Worm (Caenorhabditis elegans) whole organism, late embryonic: ENCODE results near the gene T24E12.13.

ENCODE experiments used
- ama-1 ChIP-seq: fragments of 150-350 bp; optimal IDR thresholded peaks from 2 replicates; lab custom pipeline; 2014
- che-1 ChIP-seq: sonication (generic microtip); optimal IDR thresholded peaks from 2 replicates; lab custom pipeline; 2016; ENCODE audit warnings: mild to moderate bottlenecking, missing genetic modification characterization, missing compliant biosample characterization
- elt-2 ChIP-seq: sonication (generic microtip); optimal IDR thresholded peaks from 2 replicates; lab custom pipeline; 2016; ENCODE audit warnings: missing genetic modification reagents, missing genetic modification characterization, missing compliant biosample characterization
- fkh-6 ChIP-seq: sonication (generic microtip); optimal IDR thresholded peaks from 2 replicates; lab custom pipeline; 2016; ENCODE audit warnings: missing genetic modification characterization, missing compliant biosample characterization
- hlh-8 ChIP-seq: sonication (generic microtip); optimal IDR thresholded peaks from 2 replicates; lab custom pipeline; 2016; ENCODE audit warnings: missing genotype, missing genetic modification characterization, missing compliant biosample characterization
- lin-11 ChIP-seq: fragments of 200-800 bp; sonication (Bioruptor generic); optimal IDR thresholded peaks from 2 replicates; lab custom pipeline; 2018; ENCODE audit warnings: mild to moderate bottlenecking, missing genetic modification characterization, missing compliant biosample characterization
- madf-2 ChIP-seq: sonication (generic microtip); optimal IDR thresholded peaks from 2 replicates; lab custom pipeline; 2017; ENCODE audit warnings: missing genetic modification characterization, missing compliant biosample characterization
- nfya-1 ChIP-seq: sonication (generic microtip); optimal IDR thresholded peaks from 2 replicates; lab custom pipeline; 2017; ENCODE audit warnings: missing genetic modification characterization, mild to moderate bottlenecking, missing compliant biosample characterization, antibody characterized with exemption, moderate library complexity
- pqm-1 ChIP-seq: sonication (generic microtip); optimal IDR thresholded peaks from 2 replicates; lab custom pipeline; 2016; ENCODE audit warnings: missing genetic modification characterization, missing compliant biosample characterization
- rnt-1 ChIP-seq: sonication (generic microtip); optimal IDR thresholded peaks from 2 replicates; lab custom pipeline; 2016; ENCODE audit warnings: missing genetic modification characterization, missing compliant biosample characterization
- unc-42 ChIP-seq: sonication (generic microtip); optimal IDR thresholded peaks from 2 replicates; lab custom pipeline; 2016; ENCODE audit warnings: missing genotype, missing genetic modification characterization, missing compliant biosample characterization
- unc-55 ChIP-seq: sonication (generic microtip); optimal IDR thresholded peaks from 2 replicates; lab custom pipeline; 2017; ENCODE audit warnings: missing biosample characterization, missing genetic modification reagents, missing genetic modification characterization
- unc-86 ChIP-seq: sonication (generic microtip); optimal IDR thresholded peaks from 2 replicates; lab custom pipeline; 2016; ENCODE audit warnings: missing genetic modification characterization, missing compliant biosample characterization

ce11 chrII:3775719-3776118 is 11.5 kb upstream of the T24E12.13 start, which contains the start of gene T24E12.3:
- no peak for TF ChIP-seq unc-55
- TF ChIP-seq pqm-1: no peak
- no peak for TF ChIP-seq unc-86 (tag; lab: Kevin White, UChicago)
- TF ChIP-seq hlh-8: no peak
- no peak for TF ChIP-seq nfya-1
- no peak for TF ChIP-seq elt-2 (tag; lab: Kevin White, UChicago)
- no peak for TF ChIP-seq ama-1
- no peak for TF ChIP-seq lin-11 (tag; lab: Kevin White, UChicago)
- TF ChIP-seq rnt-1: no peak
- TF ChIP-seq che-1: no peak
- TF ChIP-seq unc-42 (tag; lab: Kevin White, UChicago): no peak
- TF ChIP-seq madf-2: no peak
- TF ChIP-seq fkh-6 (tag; lab: Kevin White, UChicago): no peak
